Fruit fly (Drosophila melanogaster): Measurements from ENCODE around the gene CG32161.

dm6 chr3L:16860879-16861278 lies 14.9 kb downstream of the CG32161 start:
- TF ChIP-seq Ets98B (GFP tag; IDR thresholded peaks at IDR 0.05): no peak
- no peak for TF ChIP-seq Pif1A (GFP tag; optimal IDR thresholded peaks at IDR 0.05)
- no peak for TF ChIP-seq fd96Ca (GFP tag; IDR thresholded peaks at IDR 0.05)
- TF ChIP-seq CG17806 (tag; optimal IDR thresholded peaks at IDR 0.05): no peak
- TF ChIP-seq CG8301 (tag; optimal IDR thresholded peaks at IDR 0.05): no peak
- no peak for TF ChIP-seq EcR (GFP tag; optimal IDR thresholded peaks at IDR 0.05)
- TF ChIP-seq Snoo (tag; optimal IDR thresholded peaks at IDR 0.05): no peak
- TF ChIP-seq CG10348 (GFP tag; IDR thresholded peaks at IDR 0.05): no peak

Measured in whole organism, pupa.